Worm (Caenorhabditis elegans) whole organism, L1 larva: ENCODE measurements around the gene T05A7.13.

Source experiments
- ama-1 ChIP-seq: fragments of 150-350 bp; optimal IDR thresholded peaks from 2 replicates; lab custom pipeline; 2014
- ceh-82 ChIP-seq, 3 experiments: fragments of 150-350 bp in 1 of 3; sonication (generic microtip) in 2 of 3; optimal IDR thresholded peaks; 2 replicates each; lab custom pipeline; 2014 to 2017; ENCODE audit warnings: missing biosample characterization in 3 of 3, missing genetic modification characterization in 3 of 3
- hpl-2 ChIP-seq: fragments of 150-350 bp; optimal IDR thresholded peaks from 2 replicates; lab custom pipeline; 2014; ENCODE audit warnings: missing biosample characterization, missing genetic modification reagents, missing genetic modification characterization
- lin-13 ChIP-seq: fragments of 150-350 bp; optimal IDR thresholded peaks from 2 replicates; lab custom pipeline; 2014; ENCODE audit warnings: missing biosample characterization, missing genetic modification reagents, missing genetic modification characterization
- lin-35 ChIP-seq, 2 experiments: fragments of 150-350 bp; optimal IDR thresholded peaks; 2 replicates each; lab custom pipeline; 2014; ENCODE audit warnings: missing biosample characterization in 2 of 2, missing genetic modification characterization in 2 of 2, missing genetic modification reagents in 2 of 2
- nhr-237 ChIP-seq: fragments of 150-350 bp; optimal IDR thresholded peaks from 2 replicates; lab custom pipeline; 2014; ENCODE audit warnings: missing biosample characterization, missing genetic modification characterization
- nhr-28 ChIP-seq: fragments of 150-350 bp; optimal IDR thresholded peaks from 2 replicates; lab custom pipeline; 2014; ENCODE audit warnings: missing biosample characterization, missing genetic modification characterization
- nhr-76 ChIP-seq: sonication (generic microtip); optimal IDR thresholded peaks from 2 replicates; lab custom pipeline; 2017; ENCODE audit warnings: missing biosample characterization, missing genetic modification characterization
- nhr-90 ChIP-seq: sonication (generic microtip); optimal IDR thresholded peaks from 2 replicates; lab custom pipeline; 2016; ENCODE audit warnings: mild to moderate bottlenecking, missing genetic modification characterization, missing compliant biosample characterization; ENCODE audit not compliant: poor library complexity
- sox-4 ChIP-seq: sonication (generic microtip); optimal IDR thresholded peaks from 2 replicates; lab custom pipeline; 2016; ENCODE audit warnings: missing genetic modification characterization, missing compliant biosample characterization

- TF ChIP-seq ama-1 (lab: Kevin White, UChicago): no peak
- no peak for TF ChIP-seq hpl-2
- TF ChIP-seq sox-4 (tag; lab: Kevin White, UChicago): no peak
- no peak for TF ChIP-seq nhr-28 (tag; lab: Kevin White, UChicago)
- TF ChIP-seq lin-13 (GFP tag; lab: Kevin White, UChicago): no peak
- no peak for TF ChIP-seq lin-35 (GFP tag; optimal IDR thresholded peaks at IDR 0.05; lab: Kevin White, UChicago)
- no peak for TF ChIP-seq nhr-90 (tag; lab: Kevin White, UChicago)
- TF ChIP-seq nhr-237 (tag; lab: Kevin White, UChicago): no peak
- no peak for TF ChIP-seq ceh-82 (tag; optimal IDR thresholded peaks at IDR 0.05; lab: Kevin White, UChicago)
- no peak for TF ChIP-seq nhr-76
These were observed 2.0 kb upstream of the T05A7.13 start, which contains the start of gene T05A7.12 for ce11 chrII:4663186-4663585.
